Worm (Caenorhabditis elegans) whole organism, L3 larva: ENCODE data around the gene srh-116.

Experiments
- lin-15B ChIP-seq: fragments of 150-350 bp; optimal IDR thresholded peaks from 2 replicates; lab custom pipeline; 2014; ENCODE audit warnings: missing biosample characterization, missing genetic modification characterization
- mdl-1 ChIP-seq: fragments of 150-350 bp; optimal IDR thresholded peaks from 2 replicates; lab custom pipeline; 2014; ENCODE audit warnings: missing biosample characterization, missing genetic modification characterization
- nfya-1 ChIP-seq: sonication (generic microtip); optimal IDR thresholded peaks from 2 replicates; lab custom pipeline; 2017; ENCODE audit warnings: missing genetic modification characterization, mild to moderate bottlenecking, missing compliant biosample characterization, antibody characterized with exemption, moderate library complexity; ENCODE audit not compliant: insufficient read depth
- nhr-12 ChIP-seq: fragments of 150-350 bp; optimal IDR thresholded peaks from 2 replicates; lab custom pipeline; 2014; ENCODE audit warnings: missing biosample characterization, missing genetic modification characterization
- pqm-1 ChIP-seq: fragments of 150-350 bp; optimal IDR thresholded peaks from 2 replicates; lab custom pipeline; 2017; ENCODE audit warnings: missing biosample characterization, missing genetic modification characterization, inconsistent platforms
- unc-62 ChIP-seq: fragments of 150-350 bp; sonication (generic microtip); optimal IDR thresholded peaks from 4 replicates; lab custom pipeline; 2014; ENCODE audit warnings: missing biosample characterization, missing genetic modification reagents, missing genetic modification characterization

ce11 chrV:17248915-17249314 lies 6.0 kb downstream of the srh-116 start, which contains the start of gene clec-243:
- no peak for TF ChIP-seq lin-15B (tag; lab: Kevin White, UChicago)
- no peak for TF ChIP-seq nfya-1
- no peak for TF ChIP-seq pqm-1
- no peak for TF ChIP-seq nhr-12 (tag; lab: Kevin White, UChicago)
- TF ChIP-seq mdl-1 (tag; lab: Kevin White, UChicago) = no peak
- no peak for TF ChIP-seq unc-62 (GFP tag; lab: Kevin White, UChicago)
